Worm (Caenorhabditis elegans) whole organism, L4/young adult: ENCODE data around the gene F22F4.9.

Experiments
- W03F9.2 ChIP-seq: fragments of 150-350 bp; optimal IDR thresholded peaks from 2 replicates; lab custom pipeline; 2014; ENCODE audit warnings: missing biosample characterization, missing genetic modification characterization
- dao-5 ChIP-seq: sonication (generic microtip); optimal IDR thresholded peaks from 2 replicates; lab custom pipeline; 2016; ENCODE audit warnings: missing genotype, missing genetic modification characterization, moderate library complexity, missing compliant biosample characterization
- him-1 ChIP-seq: sonication (generic microtip); optimal IDR thresholded peaks from 2 replicates; lab custom pipeline; 2016; ENCODE audit warnings: missing genotype, missing genetic modification reagents, missing genetic modification characterization, missing compliant biosample characterization

- TF ChIP-seq him-1 (tag; lab: Kevin White, UChicago) (no peak), W03F9.2 (tag; lab: Kevin White, UChicago) (no peak), dao-5 (tag; lab: Kevin White, UChicago) (no peak)
Observed at ce11 chrX:5999103-5999554, at the start of gene F22F4.9.
